Worm (Caenorhabditis elegans) whole organism, L3 larva: ENCODE measurements around the gene F56D6.13.

ENCODE experiments used
- R02D3.7 ChIP-seq: fragments of 150-350 bp; optimal IDR thresholded peaks from 2 replicates; lab custom pipeline; 2014; ENCODE audit warnings: missing biosample characterization, missing genetic modification characterization
- aly-2 ChIP-seq: fragments of 150-350 bp; optimal IDR thresholded peaks from 2 replicates; lab custom pipeline; 2014; ENCODE audit warnings: missing biosample characterization, missing genetic modification characterization
- ama-1 ChIP-seq: fragments of 150-350 bp; optimal IDR thresholded peaks from 2 replicates; lab custom pipeline; 2018
- ceh-9 ChIP-seq: sonication (generic microtip); optimal IDR thresholded peaks from 2 replicates; lab custom pipeline; 2018; ENCODE audit warnings: missing biosample characterization, missing genetic modification characterization
- egl-27 ChIP-seq: sonication (generic microtip); optimal IDR thresholded peaks from 4 replicates; lab custom pipeline; 2017; ENCODE audit warnings: missing biosample characterization, missing genetic modification reagents, missing genetic modification characterization
- egl-5 ChIP-seq: fragments of 150-350 bp; optimal IDR thresholded peaks from 2 replicates; lab custom pipeline; 2017; ENCODE audit warnings: missing biosample characterization, missing genetic modification reagents, missing genetic modification characterization, inconsistent platforms
- elt-1 ChIP-seq: fragments of 150-350 bp; optimal IDR thresholded peaks from 2 replicates; lab custom pipeline; 2014; ENCODE audit warnings: missing biosample characterization, missing genetic modification characterization
- elt-2 ChIP-seq: sonication (generic microtip); optimal IDR thresholded peaks from 2 replicates; lab custom pipeline; 2016; ENCODE audit warnings: missing genetic modification reagents, mild to moderate bottlenecking, missing genetic modification characterization, missing compliant biosample characterization
- eor-1 ChIP-seq, 2 experiments: fragments of 150-350 bp; optimal IDR thresholded peaks; 2 replicates each; lab custom pipeline; 2014 to 2018; ENCODE audit warnings: missing biosample characterization in 2 of 2, missing genetic modification characterization in 2 of 2
- fkh-10 ChIP-seq: sonication (generic microtip); optimal IDR thresholded peaks from 2 replicates; lab custom pipeline; 2017; ENCODE audit warnings: missing biosample characterization, missing genetic modification reagents, missing genetic modification characterization
- fos-1 ChIP-seq: fragments of 150-350 bp; optimal IDR thresholded peaks from 2 replicates; lab custom pipeline; 2014; ENCODE audit warnings: missing biosample characterization, missing genetic modification characterization
- jun-1 ChIP-seq: fragments of 150-350 bp; optimal IDR thresholded peaks from 2 replicates; lab custom pipeline; 2014; ENCODE audit warnings: missing biosample characterization, missing genetic modification reagents, missing genetic modification characterization
- lin-15B ChIP-seq: fragments of 150-350 bp; optimal IDR thresholded peaks from 2 replicates; lab custom pipeline; 2014; ENCODE audit warnings: missing biosample characterization, missing genetic modification characterization
- lin-39 ChIP-seq: fragments of 150-350 bp; optimal IDR thresholded peaks from 2 replicates; lab custom pipeline; 2018; ENCODE audit warnings: missing biosample characterization, missing genetic modification reagents, missing genetic modification characterization
- mdl-1 ChIP-seq: fragments of 150-350 bp; optimal IDR thresholded peaks from 2 replicates; lab custom pipeline; 2014; ENCODE audit warnings: missing biosample characterization, missing genetic modification characterization
- nfya-1 ChIP-seq: sonication (generic microtip); optimal IDR thresholded peaks from 2 replicates; lab custom pipeline; 2017; ENCODE audit warnings: missing genetic modification characterization, mild to moderate bottlenecking, missing compliant biosample characterization, antibody characterized with exemption, moderate library complexity; ENCODE audit not compliant: insufficient read depth
- nhr-11 ChIP-seq: fragments of 150-350 bp; optimal IDR thresholded peaks from 2 replicates; lab custom pipeline; 2014; ENCODE audit warnings: missing biosample characterization, missing genetic modification characterization
- nhr-12 ChIP-seq: fragments of 150-350 bp; optimal IDR thresholded peaks from 2 replicates; lab custom pipeline; 2014; ENCODE audit warnings: missing biosample characterization, missing genetic modification characterization
- nhr-23 ChIP-seq: fragments of 150-350 bp; optimal IDR thresholded peaks from 2 replicates; lab custom pipeline; 2014; ENCODE audit warnings: missing biosample characterization, missing genetic modification reagents, missing genetic modification characterization
- nhr-237 ChIP-seq: fragments of 150-350 bp; optimal IDR thresholded peaks from 2 replicates; lab custom pipeline; 2014; ENCODE audit warnings: missing biosample characterization, missing genetic modification characterization
- nhr-25 ChIP-seq: sonication (generic microtip); optimal IDR thresholded peaks from 2 replicates; lab custom pipeline; 2017; ENCODE audit warnings: missing biosample characterization, missing genetic modification characterization
- nhr-67 ChIP-seq: fragments of 150-350 bp; optimal IDR thresholded peaks from 2 replicates; lab custom pipeline; 2014; ENCODE audit warnings: missing biosample characterization, missing genetic modification characterization
- nhr-76 ChIP-seq: fragments of 150-350 bp; sonication (generic microtip); optimal IDR thresholded peaks from 5 replicates; lab custom pipeline; 2014; ENCODE audit warnings: missing biosample characterization, missing genetic modification characterization
- nhr-77 ChIP-seq: fragments of 150-350 bp; optimal IDR thresholded peaks from 2 replicates; lab custom pipeline; 2014; ENCODE audit warnings: missing biosample characterization, missing genetic modification characterization
- pqm-1 ChIP-seq: fragments of 150-350 bp; optimal IDR thresholded peaks from 2 replicates; lab custom pipeline; 2017; ENCODE audit warnings: missing biosample characterization, missing genetic modification characterization, inconsistent platforms
- skn-1 ChIP-seq: fragments of 150-350 bp; optimal IDR thresholded peaks from 2 replicates; lab custom pipeline; 2014; ENCODE audit warnings: missing biosample characterization, missing genetic modification characterization
- snpc-4 ChIP-seq: fragments of 150-350 bp; optimal IDR thresholded peaks from 2 replicates; lab custom pipeline; 2014; ENCODE audit warnings: missing biosample characterization, missing genetic modification characterization
- tbx-2 ChIP-seq: sonication (generic microtip); optimal IDR thresholded peaks from 2 replicates; lab custom pipeline; 2016; ENCODE audit warnings: mild to moderate bottlenecking, missing genetic modification characterization, missing compliant biosample characterization
- ztf-11 ChIP-seq: fragments of 150-350 bp; optimal IDR thresholded peaks from 2 replicates; lab custom pipeline; 2014; ENCODE audit warnings: missing biosample characterization, missing genetic modification characterization
- ztf-4 ChIP-seq: fragments of 150-350 bp; optimal IDR thresholded peaks from 2 replicates; lab custom pipeline; 2014; ENCODE audit warnings: missing biosample characterization, missing genetic modification characterization

Gene F56D6.13

ce11 chrIV:3909114-3909513 is at the start of gene F56D6.13:
F56D6.13 (plus strand) TSS chrIV:3909414.
- no peak for TF ChIP-seq nfya-1 (tag; lab: Kevin White, UChicago)
- no peak for TF ChIP-seq R02D3.7
- no peak for TF ChIP-seq lin-39 (tag; lab: Kevin White, UChicago)
- no peak for TF ChIP-seq elt-2 (tag; lab: Kevin White, UChicago)
- no peak for TF ChIP-seq mdl-1 (tag; lab: Kevin White, UChicago)
- no peak for TF ChIP-seq pqm-1 (tag; lab: Kevin White, UChicago)
- no peak for TF ChIP-seq fos-1 (tag; lab: Kevin White, UChicago)
- TF ChIP-seq egl-27 (tag; lab: Kevin White, UChicago), result no peak
- TF ChIP-seq nhr-76 (tag; lab: Kevin White, UChicago), result no peak
- TF ChIP-seq nhr-11 (tag; lab: Kevin White, UChicago), result no peak
- no peak for TF ChIP-seq nhr-237 (tag; lab: Kevin White, UChicago)

ce11 chrIV:3859552-3859951 is 49.7 kb upstream of the F56D6.13 start:
- TF ChIP-seq fos-1 (tag; lab: Kevin White, UChicago) (no peak), elt-1 (no peak), lin-15B (tag; lab: Kevin White, UChicago) (no peak), ceh-9 (tag; lab: Kevin White, UChicago) (no peak), nhr-237 (tag; lab: Kevin White, UChicago) (no peak)
- TF ChIP-seq, all 47 proteins: peak for 0

DNA sequence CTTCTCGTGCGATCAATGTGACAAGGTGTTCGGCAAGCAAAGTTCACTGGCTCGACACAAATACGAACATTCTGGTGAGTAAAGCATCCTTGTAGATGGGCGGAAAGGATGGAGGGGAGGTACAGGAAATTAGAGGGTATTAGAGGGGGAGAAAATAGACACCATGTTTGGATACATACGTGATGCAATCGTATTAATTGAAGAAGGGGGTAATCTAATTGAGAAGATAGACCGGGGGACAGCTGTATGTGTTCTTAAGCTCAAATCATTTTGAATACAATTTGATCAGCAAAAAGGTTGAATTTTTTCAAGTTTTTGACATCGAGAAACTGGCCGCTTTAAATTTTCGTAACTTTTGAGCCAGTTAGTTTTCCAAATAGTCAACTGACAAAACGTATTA is 48.8 kb upstream of the F56D6.13 start:
- TF ChIP-seq elt-1 (no peak), mdl-1 (tag; lab: Kevin White, UChicago) (no peak), pqm-1 (tag; lab: Kevin White, UChicago) (no peak), ceh-9 (tag; lab: Kevin White, UChicago) (no peak), nhr-11 (tag; lab: Kevin White, UChicago) (no peak), nhr-77 (tag; lab: Kevin White, UChicago) (no peak), fkh-10 (no peak)

- TF ChIP-seq ztf-4 (no peak), nhr-77 (tag; lab: Kevin White, UChicago) (no peak), tbx-2 (tag; lab: Kevin White, UChicago) (no peak), nhr-237 (tag; lab: Kevin White, UChicago) (no peak), jun-1 (tag; lab: Kevin White, UChicago) (no peak), skn-1 (no peak), elt-1 (no peak), nhr-12 (tag; lab: Kevin White, UChicago) (no peak), snpc-4 (tag; lab: Kevin White, UChicago) (no peak), lin-15B (tag; lab: Kevin White, UChicago) (no peak), egl-5 (tag; lab: Kevin White, UChicago) (no peak), nhr-23 (tag; lab: Kevin White, UChicago) (no peak)
Observed at ce11 chrIV:3862948-3863347, 46.3 kb upstream of the F56D6.13 start.

ce11 chrIV:3864944-3865343 is 44.3 kb upstream of the F56D6.13 start, which contains the start of gene aat-8:
aat-8 (minus strand) TSS chrIV:3865044.
- peak; percentile 30 for TF ChIP-seq nhr-67 (tag; lab: Kevin White, UChicago)
- no peak for TF ChIP-seq nhr-77 (tag; lab: Kevin White, UChicago)

DNA sequence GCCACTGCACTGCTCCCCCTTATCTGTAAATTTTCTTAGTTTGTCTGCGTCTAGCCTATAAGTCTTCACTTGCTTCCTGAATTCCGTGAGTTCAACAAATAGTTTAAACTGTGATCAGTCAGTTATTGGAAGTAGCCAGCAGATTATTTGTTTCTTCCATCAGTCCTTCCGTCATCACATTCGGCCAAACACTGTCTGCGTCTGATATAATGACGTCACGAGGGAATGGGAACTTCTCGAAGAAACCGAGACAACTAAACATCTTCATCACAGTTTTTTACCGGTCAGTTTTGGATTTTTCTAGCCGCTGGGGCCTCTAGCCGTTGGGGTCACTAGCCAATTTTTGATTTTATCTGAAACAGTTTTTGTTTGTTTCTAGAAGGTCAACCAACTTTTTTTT is 43.2 kb upstream of the F56D6.13 start:
- TF ChIP-seq jun-1 (tag; lab: Kevin White, UChicago) (no peak), nhr-11 (tag; lab: Kevin White, UChicago) (no peak), nhr-237 (tag; lab: Kevin White, UChicago) (no peak), aly-2 (tag; lab: Kevin White, UChicago) (no peak), elt-2 (tag; lab: Kevin White, UChicago) (peak; percentile 38), ama-1 (lab: Kevin White, UChicago) (no peak), nhr-23 (tag; lab: Kevin White, UChicago) (peak; percentile 46), ztf-4 (no peak), pqm-1 (tag; lab: Kevin White, UChicago) (peak; percentile 30), nhr-25 (tag; lab: Kevin White, UChicago) (peak; percentile 55), nfya-1 (tag; lab: Kevin White, UChicago) (no peak)

DNA sequence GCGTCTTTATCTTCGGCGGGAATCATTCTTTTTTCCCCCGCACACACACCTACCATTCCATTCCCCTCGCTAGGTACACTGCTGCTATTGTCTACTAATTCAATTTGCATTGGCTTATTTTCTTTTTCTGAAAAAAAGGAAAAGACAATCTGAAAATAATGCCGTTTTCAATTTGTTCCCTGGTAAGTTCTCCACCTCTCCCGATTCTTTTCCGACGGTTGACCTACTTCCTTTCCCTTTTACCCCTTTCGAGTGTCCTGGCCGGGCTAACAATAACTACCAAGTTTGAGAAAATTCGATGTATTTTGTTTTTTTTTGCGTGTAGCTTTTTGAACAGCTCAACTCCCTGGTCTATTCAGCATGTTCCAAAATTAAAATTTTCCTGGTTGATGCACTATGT is 42.0 kb upstream of the F56D6.13 start, which contains the start of gene F37C4.4:
TSS of gene F37C4.4 (plus strand) at position 58 of the 400 bp plus-strand sequence.
- TF ChIP-seq ztf-4, result no peak
- no peak for TF ChIP-seq tbx-2 (tag; lab: Kevin White, UChicago)
- no peak for TF ChIP-seq eor-1 (tag; optimal IDR thresholded peaks at IDR 0.05; lab: Kevin White, UChicago)
- no peak for TF ChIP-seq snpc-4 (tag; lab: Kevin White, UChicago)
- TF ChIP-seq nhr-76 (tag; lab: Kevin White, UChicago), result no peak
- no peak for TF ChIP-seq lin-39 (tag; lab: Kevin White, UChicago)
- TF ChIP-seq ztf-11, result no peak
